Worm (Caenorhabditis elegans) whole organism, L3 larva: ENCODE results near the gene Y53G8AL.3.

Experiments
- aly-2 ChIP-seq: fragments of 150-350 bp; optimal IDR thresholded peaks from 2 replicates; lab custom pipeline; 2014; ENCODE audit warnings: missing biosample characterization, missing genetic modification characterization
- ceh-82 ChIP-seq: fragments of 150-350 bp; optimal IDR thresholded peaks from 2 replicates; lab custom pipeline; 2014; ENCODE audit warnings: missing biosample characterization, missing genetic modification characterization
- lin-39 ChIP-seq: fragments of 150-350 bp; optimal IDR thresholded peaks from 2 replicates; lab custom pipeline; 2018; ENCODE audit warnings: missing biosample characterization, missing genetic modification reagents, missing genetic modification characterization
- nfya-1 ChIP-seq: sonication (generic microtip); optimal IDR thresholded peaks from 2 replicates; lab custom pipeline; 2017; ENCODE audit warnings: missing genetic modification characterization, mild to moderate bottlenecking, missing compliant biosample characterization, antibody characterized with exemption, moderate library complexity; ENCODE audit not compliant: insufficient read depth
- nhr-12 ChIP-seq: fragments of 150-350 bp; optimal IDR thresholded peaks from 2 replicates; lab custom pipeline; 2014; ENCODE audit warnings: missing biosample characterization, missing genetic modification characterization
- unc-62 ChIP-seq: fragments of 150-350 bp; sonication (generic microtip); optimal IDR thresholded peaks from 4 replicates; lab custom pipeline; 2014; ENCODE audit warnings: missing biosample characterization, missing genetic modification reagents, missing genetic modification characterization
- ztf-4 ChIP-seq: fragments of 150-350 bp; optimal IDR thresholded peaks from 2 replicates; lab custom pipeline; 2014; ENCODE audit warnings: missing biosample characterization, missing genetic modification characterization

DNA sequence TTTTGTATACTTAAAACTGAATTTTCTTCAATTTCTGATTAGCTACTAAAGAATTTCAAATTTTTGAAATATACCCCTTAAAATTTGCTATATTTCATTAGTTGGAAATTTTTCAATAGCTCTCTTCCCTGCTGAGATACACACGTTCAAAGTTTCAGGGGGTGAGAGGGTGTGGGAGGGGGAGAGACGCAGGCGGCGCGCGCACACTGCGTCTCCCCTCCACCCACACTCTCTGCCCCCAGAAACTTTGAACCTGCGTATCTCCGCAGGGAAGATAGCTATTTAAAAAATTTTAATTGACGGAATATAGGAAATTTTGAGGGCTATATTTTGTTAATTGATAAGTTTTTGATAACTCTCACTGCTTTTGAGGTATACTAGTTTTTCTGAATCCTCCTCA, 30.2 kb downstream of the Y53G8AL.3 start:
- no peak for TF ChIP-seq ztf-4 (tag; lab: Kevin White, UChicago)
- TF ChIP-seq lin-39 (tag; lab: Kevin White, UChicago), result no peak
- TF ChIP-seq nfya-1 (tag; lab: Kevin White, UChicago), result no peak
- no peak for TF ChIP-seq aly-2
- no peak for TF ChIP-seq ceh-82 (tag; lab: Kevin White, UChicago)
- no peak for TF ChIP-seq nhr-12 (tag; lab: Kevin White, UChicago)
- TF ChIP-seq unc-62 (GFP tag; lab: Kevin White, UChicago), result no peak
